Worm (Caenorhabditis elegans) whole organism, L3 larva: ENCODE data around the gene C35B1.5.

Experiments used
- R02D3.7 ChIP-seq: fragments of 150-350 bp; optimal IDR thresholded peaks from 2 replicates; lab custom pipeline; 2014; ENCODE audit warnings: missing biosample characterization, missing genetic modification characterization
- aly-2 ChIP-seq: fragments of 150-350 bp; optimal IDR thresholded peaks from 2 replicates; lab custom pipeline; 2014; ENCODE audit warnings: missing biosample characterization, missing genetic modification characterization
- ama-1 ChIP-seq: fragments of 150-350 bp; optimal IDR thresholded peaks from 2 replicates; lab custom pipeline; 2018
- ceh-16 ChIP-seq: sonication (generic microtip); optimal IDR thresholded peaks from 2 replicates; lab custom pipeline; 2017; ENCODE audit warnings: missing biosample characterization, missing genetic modification characterization
- ceh-28 ChIP-seq: fragments of 150-350 bp; optimal IDR thresholded peaks from 2 replicates; lab custom pipeline; 2014; ENCODE audit warnings: missing biosample characterization, missing genetic modification reagents, missing genetic modification characterization
- ceh-82 ChIP-seq: fragments of 150-350 bp; optimal IDR thresholded peaks from 2 replicates; lab custom pipeline; 2014; ENCODE audit warnings: missing biosample characterization, missing genetic modification characterization
- ceh-9 ChIP-seq: sonication (generic microtip); optimal IDR thresholded peaks from 2 replicates; lab custom pipeline; 2018; ENCODE audit warnings: missing biosample characterization, missing genetic modification characterization
- daf-12 ChIP-seq: fragments of 150-350 bp; optimal IDR thresholded peaks from 2 replicates; lab custom pipeline; 2014; ENCODE audit warnings: missing biosample characterization, missing genetic modification reagents, missing genetic modification characterization
- egl-27 ChIP-seq: sonication (generic microtip); optimal IDR thresholded peaks from 4 replicates; lab custom pipeline; 2017; ENCODE audit warnings: missing biosample characterization, missing genetic modification reagents, missing genetic modification characterization
- egl-5 ChIP-seq: fragments of 150-350 bp; optimal IDR thresholded peaks from 2 replicates; lab custom pipeline; 2017; ENCODE audit warnings: missing biosample characterization, missing genetic modification reagents, missing genetic modification characterization, inconsistent platforms
- elt-2 ChIP-seq: sonication (generic microtip); optimal IDR thresholded peaks from 2 replicates; lab custom pipeline; 2016; ENCODE audit warnings: missing genetic modification reagents, mild to moderate bottlenecking, missing genetic modification characterization, missing compliant biosample characterization
- elt-3 ChIP-seq, 3 experiments: fragments of 150-350 bp in 1 of 3; sonication (generic microtip) in 2 of 3; optimal IDR thresholded peaks; 2 replicates in 2 of 3; 4 replicates in 1 of 3; lab custom pipeline; 2014 to 2017; ENCODE audit warnings: missing biosample characterization in 3 of 3, missing genetic modification characterization in 3 of 3
- eor-1 ChIP-seq, 2 experiments: fragments of 150-350 bp; optimal IDR thresholded peaks; 2 replicates each; lab custom pipeline; 2014 to 2018; ENCODE audit warnings: missing biosample characterization in 2 of 2, missing genetic modification characterization in 2 of 2
- fkh-2 ChIP-seq: fragments of 150-350 bp; optimal IDR thresholded peaks from 2 replicates; lab custom pipeline; 2014; ENCODE audit warnings: missing biosample characterization, missing genetic modification reagents, missing genetic modification characterization
- fos-1 ChIP-seq: fragments of 150-350 bp; optimal IDR thresholded peaks from 2 replicates; lab custom pipeline; 2014; ENCODE audit warnings: missing biosample characterization, missing genetic modification characterization
- hmg-11 ChIP-seq: sonication (generic microtip); optimal IDR thresholded peaks from 2 replicates; lab custom pipeline; 2016; ENCODE audit warnings: missing genetic modification characterization, missing compliant biosample characterization
- jun-1 ChIP-seq: fragments of 150-350 bp; optimal IDR thresholded peaks from 2 replicates; lab custom pipeline; 2014; ENCODE audit warnings: missing biosample characterization, missing genetic modification reagents, missing genetic modification characterization
- lin-15B ChIP-seq: fragments of 150-350 bp; optimal IDR thresholded peaks from 2 replicates; lab custom pipeline; 2014; ENCODE audit warnings: missing biosample characterization, missing genetic modification characterization
- lin-39 ChIP-seq: fragments of 150-350 bp; optimal IDR thresholded peaks from 2 replicates; lab custom pipeline; 2018; ENCODE audit warnings: missing biosample characterization, missing genetic modification reagents, missing genetic modification characterization
- lsy-12 ChIP-seq: sonication (generic microtip); optimal IDR thresholded peaks from 2 replicates; lab custom pipeline; 2016; ENCODE audit warnings: mild to moderate bottlenecking, missing genetic modification characterization, missing compliant biosample characterization
- mdl-1 ChIP-seq: fragments of 150-350 bp; optimal IDR thresholded peaks from 2 replicates; lab custom pipeline; 2014; ENCODE audit warnings: missing biosample characterization, missing genetic modification characterization
- mml-1 ChIP-seq: fragments of 150-350 bp; sonication (generic microtip); optimal IDR thresholded peaks from 3 replicates; lab custom pipeline; 2014; ENCODE audit warnings: missing biosample characterization, missing genetic modification characterization
- nfya-1 ChIP-seq: sonication (generic microtip); optimal IDR thresholded peaks from 2 replicates; lab custom pipeline; 2017; ENCODE audit warnings: missing genetic modification characterization, mild to moderate bottlenecking, missing compliant biosample characterization, antibody characterized with exemption, moderate library complexity; ENCODE audit not compliant: insufficient read depth
- nhr-11 ChIP-seq: fragments of 150-350 bp; optimal IDR thresholded peaks from 2 replicates; lab custom pipeline; 2014; ENCODE audit warnings: missing biosample characterization, missing genetic modification characterization
- nhr-12 ChIP-seq: fragments of 150-350 bp; optimal IDR thresholded peaks from 2 replicates; lab custom pipeline; 2014; ENCODE audit warnings: missing biosample characterization, missing genetic modification characterization
- nhr-23 ChIP-seq: fragments of 150-350 bp; optimal IDR thresholded peaks from 2 replicates; lab custom pipeline; 2014; ENCODE audit warnings: missing biosample characterization, missing genetic modification reagents, missing genetic modification characterization
- nhr-237 ChIP-seq: fragments of 150-350 bp; optimal IDR thresholded peaks from 2 replicates; lab custom pipeline; 2014; ENCODE audit warnings: missing biosample characterization, missing genetic modification characterization
- nhr-25 ChIP-seq: sonication (generic microtip); optimal IDR thresholded peaks from 2 replicates; lab custom pipeline; 2017; ENCODE audit warnings: missing biosample characterization, missing genetic modification characterization
- nhr-43 ChIP-seq: sonication (generic microtip); optimal IDR thresholded peaks from 2 replicates; lab custom pipeline; 2016; ENCODE audit warnings: mild to moderate bottlenecking, missing genetic modification characterization, missing compliant biosample characterization; ENCODE audit not compliant: poor library complexity, severe bottlenecking
- nhr-67 ChIP-seq: fragments of 150-350 bp; optimal IDR thresholded peaks from 2 replicates; lab custom pipeline; 2014; ENCODE audit warnings: missing biosample characterization, missing genetic modification characterization
- nhr-76 ChIP-seq: fragments of 150-350 bp; sonication (generic microtip); optimal IDR thresholded peaks from 5 replicates; lab custom pipeline; 2014; ENCODE audit warnings: missing biosample characterization, missing genetic modification characterization
- nhr-77 ChIP-seq: fragments of 150-350 bp; optimal IDR thresholded peaks from 2 replicates; lab custom pipeline; 2014; ENCODE audit warnings: missing biosample characterization, missing genetic modification characterization
- pha-4 ChIP-seq: fragments of 150-350 bp; optimal IDR thresholded peaks from 2 replicates; lab custom pipeline; 2014; ENCODE audit warnings: missing biosample characterization, missing genetic modification reagents, missing genetic modification characterization
- sea-2 ChIP-seq: fragments of 150-350 bp; sonication (generic microtip); optimal IDR thresholded peaks from 4 replicates; lab custom pipeline; 2014; ENCODE audit warnings: missing biosample characterization, missing genetic modification reagents, missing genetic modification characterization
- skn-1 ChIP-seq: fragments of 150-350 bp; optimal IDR thresholded peaks from 2 replicates; lab custom pipeline; 2014; ENCODE audit warnings: missing biosample characterization, missing genetic modification characterization
- snpc-4 ChIP-seq: fragments of 150-350 bp; optimal IDR thresholded peaks from 2 replicates; lab custom pipeline; 2014; ENCODE audit warnings: missing biosample characterization, missing genetic modification characterization
- tbx-2 ChIP-seq: sonication (generic microtip); optimal IDR thresholded peaks from 2 replicates; lab custom pipeline; 2016; ENCODE audit warnings: mild to moderate bottlenecking, missing genetic modification characterization, missing compliant biosample characterization
- unc-62 ChIP-seq: fragments of 150-350 bp; sonication (generic microtip); optimal IDR thresholded peaks from 4 replicates; lab custom pipeline; 2014; ENCODE audit warnings: missing biosample characterization, missing genetic modification reagents, missing genetic modification characterization
- zag-1 ChIP-seq: fragments of 150-350 bp; optimal IDR thresholded peaks from 2 replicates; lab custom pipeline; 2014; ENCODE audit warnings: missing biosample characterization, missing genetic modification characterization
- ztf-11 ChIP-seq: fragments of 150-350 bp; optimal IDR thresholded peaks from 2 replicates; lab custom pipeline; 2014; ENCODE audit warnings: missing biosample characterization, missing genetic modification characterization
- ztf-4 ChIP-seq: fragments of 150-350 bp; optimal IDR thresholded peaks from 2 replicates; lab custom pipeline; 2014; ENCODE audit warnings: missing biosample characterization, missing genetic modification characterization

C35B1.5 gene

DNA sequence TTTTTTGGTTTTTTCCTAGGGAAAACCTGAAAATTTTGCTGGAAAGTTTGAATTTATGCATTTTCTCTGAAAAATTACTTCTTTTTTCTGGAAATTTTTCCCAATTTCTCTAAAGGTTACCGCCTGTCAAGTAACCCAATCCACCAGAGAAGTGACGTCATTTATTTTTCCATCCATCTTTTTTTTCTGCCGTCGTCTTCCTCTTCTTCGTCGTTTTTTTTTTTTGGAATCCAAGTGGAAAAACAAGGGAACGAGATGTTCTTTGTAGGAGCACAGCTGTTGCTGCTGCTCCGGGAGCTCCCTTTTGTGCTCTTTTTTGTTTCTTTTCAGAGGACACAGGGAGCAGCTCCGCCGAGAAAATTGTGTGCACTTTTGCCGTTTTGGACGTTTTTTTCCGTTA lies 10.4 kb upstream of the C35B1.5 start:
- peak; percentile 14 for TF ChIP-seq nfya-1 (tag; lab: Kevin White, UChicago)
- no peak for TF ChIP-seq nhr-11
- TF ChIP-seq daf-12: no peak
- no peak for TF ChIP-seq ztf-11
- TF ChIP-seq lin-15B (tag; lab: Kevin White, UChicago): no peak
- no peak for TF ChIP-seq ztf-4 (tag; lab: Kevin White, UChicago)
- no peak for TF ChIP-seq eor-1 (tag; optimal IDR thresholded peaks at IDR 0.05; lab: Kevin White, UChicago)

ce11 chrIV:4093087-4093486 lies 9.1 kb upstream of the C35B1.5 start:
- TF ChIP-seq jun-1 (tag; lab: Kevin White, UChicago): peak; percentile 77
- no peak for TF ChIP-seq ceh-16 (tag; lab: Kevin White, UChicago)
- TF ChIP-seq hmg-11: peak; percentile 94
- no peak for TF ChIP-seq nhr-77 (tag; lab: Kevin White, UChicago)
- peak; percentile 47 for TF ChIP-seq lin-15B (tag; lab: Kevin White, UChicago)
- no peak for TF ChIP-seq elt-3 (tag; optimal IDR thresholded peaks at IDR 0.05; lab: Kevin White, UChicago)
- peak; percentile 1 for TF ChIP-seq ama-1 (lab: Kevin White, UChicago)
- peak; percentile 51 for TF ChIP-seq nhr-23
- TF ChIP-seq nfya-1 (tag; lab: Kevin White, UChicago): peak; percentile 84
- no peak for TF ChIP-seq aly-2 (tag; lab: Kevin White, UChicago)
- TF ChIP-seq nhr-76 (tag; lab: Kevin White, UChicago): no peak
- peak; percentile 42 for TF ChIP-seq tbx-2 (tag; lab: Kevin White, UChicago)
- TF ChIP-seq elt-2 (tag; lab: Kevin White, UChicago): peak; percentile 58
- peak; percentile 62 for TF ChIP-seq fos-1 (tag; lab: Kevin White, UChicago)
- no peak for TF ChIP-seq nhr-12 (tag; lab: Kevin White, UChicago)
- TF ChIP-seq lsy-12 (tag; lab: Kevin White, UChicago): peak; percentile 64
- TF ChIP-seq nhr-67: no peak
- TF ChIP-seq mdl-1 (tag; lab: Kevin White, UChicago): peak; percentile 29
- peak; percentile 70 for TF ChIP-seq nhr-25 (tag; lab: Kevin White, UChicago)
- no peak for TF ChIP-seq ztf-4 (tag; lab: Kevin White, UChicago)
- peak; percentile 34 for TF ChIP-seq unc-62 (GFP tag; lab: Kevin White, UChicago)
- peak; percentile 62 for TF ChIP-seq snpc-4 (tag; lab: Kevin White, UChicago)
- TF ChIP-seq nhr-43 (tag; lab: Kevin White, UChicago): peak; percentile 64
- no peak for TF ChIP-seq nhr-237 (tag; lab: Kevin White, UChicago)
- peak; percentile 10 for TF ChIP-seq egl-5 (tag; lab: Kevin White, UChicago)
- no peak for TF ChIP-seq eor-1 (tag; optimal IDR thresholded peaks at IDR 0.05; lab: Kevin White, UChicago)
- TF ChIP-seq ztf-11: no peak
- no peak for TF ChIP-seq ceh-9 (tag; lab: Kevin White, UChicago)
- TF ChIP-seq daf-12: no peak
- TF ChIP-seq zag-1 (tag; lab: Kevin White, UChicago): no peak
- no peak for TF ChIP-seq egl-27 (tag; lab: Kevin White, UChicago)
- TF ChIP-seq R02D3.7 (tag; lab: Kevin White, UChicago): peak; percentile 66
- TF ChIP-seq ceh-82 (tag; lab: Kevin White, UChicago): no peak
- peak; percentile 92 for TF ChIP-seq ceh-28 (tag; lab: Kevin White, UChicago)
- TF ChIP-seq fkh-2 (tag; lab: Kevin White, UChicago): no peak
- TF ChIP-seq mml-1 (tag; lab: Kevin White, UChicago): no peak
- TF ChIP-seq lin-39 (tag; lab: Kevin White, UChicago): peak; percentile 70
- TF ChIP-seq pha-4: peak; percentile 76
- no peak for TF ChIP-seq sea-2 (GFP tag; lab: Kevin White, UChicago)
- TF ChIP-seq nhr-11: no peak
- TF ChIP-seq, all 47 proteins: peak for 20

DNA sequence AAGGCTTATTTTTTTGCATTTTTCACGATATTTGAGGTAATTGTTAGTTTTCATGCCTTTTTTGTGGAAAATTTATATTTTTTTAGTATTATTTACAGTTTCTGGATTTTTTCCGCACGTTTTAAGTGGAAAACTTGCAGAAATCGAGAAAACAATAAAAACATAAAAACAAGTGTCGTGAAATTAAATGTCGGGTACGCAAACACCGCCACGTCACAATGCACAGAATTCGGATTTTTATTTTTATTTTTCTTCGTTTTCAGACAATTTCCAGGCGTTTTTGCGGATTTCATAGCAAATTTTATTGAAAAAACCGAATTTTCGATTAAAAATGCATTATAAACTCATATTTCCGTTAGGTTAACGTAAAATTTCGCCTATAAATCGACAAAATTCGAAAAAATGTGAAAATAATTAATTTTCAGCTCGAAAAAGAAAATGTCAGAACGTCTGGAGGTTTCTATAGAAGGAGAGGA lies 1.8 kb upstream of the C35B1.5 start, which contains the start of gene C35B1.2:
TSS of gene C35B1.2 (plus strand) at position 426 of the 476 bp plus-strand sequence.
- TF ChIP-seq nhr-76 (tag; lab: Kevin White, UChicago) (no peak), nfya-1 (tag; lab: Kevin White, UChicago) (peak; percentile 14), skn-1 (tag; lab: Kevin White, UChicago) (no peak), nhr-67 (no peak), mml-1 (tag; lab: Kevin White, UChicago) (no peak), snpc-4 (tag; lab: Kevin White, UChicago) (no peak), ceh-16 (tag; lab: Kevin White, UChicago) (no peak), ama-1 (lab: Kevin White, UChicago) (no peak), ztf-11 (no peak), daf-12 (no peak), nhr-43 (tag; lab: Kevin White, UChicago) (no peak), hmg-11 (peak; percentile 4), nhr-25 (tag; lab: Kevin White, UChicago) (no peak), pha-4 (no peak), lin-15B (tag; lab: Kevin White, UChicago) (peak; percentile 2)
